Worm (Caenorhabditis elegans) whole organism, young adult: ENCODE results near the gene athp-1.

ENCODE experiments used
- B0261.1 ChIP-seq: sonication (generic microtip); optimal IDR thresholded peaks from 2 replicates; lab custom pipeline; 2016; ENCODE audit warnings: mild to moderate bottlenecking, missing genetic modification characterization, moderate library complexity, missing compliant biosample characterization
- B0336.3 ChIP-seq: fragments of 200-800 bp; sonication (Bioruptor generic); IDR thresholded peaks from 2 replicates; pipeline ENCODE4 v1.3.6; 2022; ENCODE audit warnings: missing genetic modification characterization, missing compliant biosample characterization
- C17E4.6 ChIP-seq: fragments of 200-800 bp; sonication (Bioruptor generic); IDR thresholded peaks from 2 replicates; pipeline ENCODE4 v1.3.6; 2022; ENCODE audit warnings: missing genetic modification reagents, missing genetic modification characterization, missing compliant biosample characterization
- D2030.7 ChIP-seq: fragments of 200-800 bp; sonication (Bioruptor generic); IDR thresholded peaks from 2 replicates; pipeline ENCODE4 v1.3.6; 2022; ENCODE audit warnings: missing genetic modification reagents, missing genetic modification characterization, missing compliant biosample characterization
- F10E7.11 ChIP-seq: sonication (generic microtip); optimal IDR thresholded peaks from 2 replicates; lab custom pipeline; 2017; ENCODE audit warnings: mild to moderate bottlenecking, missing genetic modification characterization, moderate library complexity, missing compliant biosample characterization
- F33H1.4 ChIP-seq: fragments of 200-800 bp; sonication (Bioruptor generic); IDR thresholded peaks from 2 replicates; pipeline ENCODE4 v1.3.6; 2022; ENCODE audit warnings: missing genetic modification reagents, missing genetic modification characterization, missing compliant biosample characterization
- F49E8.2 ChIP-seq: sonication (generic microtip); optimal IDR thresholded peaks from 3 replicates; lab custom pipeline; 2017; ENCODE audit warnings: missing genetic modification characterization, mild to moderate bottlenecking, missing compliant biosample characterization, antibody characterized with exemption, moderate library complexity; ENCODE audit not compliant: insufficient read depth
- F57A8.1 ChIP-seq: fragments of 200-800 bp; sonication (Bioruptor generic); optimal IDR thresholded peaks from 2 replicates; lab custom pipeline; 2018; ENCODE audit warnings: mild to moderate bottlenecking, missing genetic modification characterization, moderate library complexity, missing compliant biosample characterization
- T07F8.4 ChIP-seq: sonication (generic microtip); optimal IDR thresholded peaks from 2 replicates; lab custom pipeline; 2016; ENCODE audit warnings: mild to moderate bottlenecking, missing genetic modification characterization, moderate library complexity, missing compliant biosample characterization
- Y53F4B.3 ChIP-seq: fragments of 200-800 bp; sonication (Bioruptor generic); IDR thresholded peaks from 2 replicates; pipeline ENCODE4 v1.3.6; 2022; ENCODE audit warnings: missing genetic modification reagents, missing genetic modification characterization, missing compliant biosample characterization
- akir-1 ChIP-seq: fragments of 200-800 bp; sonication (Bioruptor generic); optimal IDR thresholded peaks from 2 replicates; lab custom pipeline; 2018; ENCODE audit warnings: mild to moderate bottlenecking, missing genetic modification characterization, moderate library complexity, missing compliant biosample characterization
- aptf-2 ChIP-seq: fragments of 200-800 bp; sonication (Bioruptor generic); conservative IDR thresholded peaks from 2 replicates; pipeline ENCODE4 v1.3.6; 2022; ENCODE audit warnings: missing genetic modification reagents, missing genetic modification characterization, missing compliant biosample characterization
- aptf-3 ChIP-seq: fragments of 200-800 bp; sonication (Bioruptor generic); IDR thresholded peaks from 2 replicates; pipeline ENCODE4 v1.3.6; 2022; ENCODE audit warnings: missing genetic modification characterization, missing compliant biosample characterization
- attf-3 ChIP-seq: fragments of 200-800 bp; sonication (Bioruptor generic); conservative IDR thresholded peaks from 2 replicates; pipeline ENCODE4 v1.3.6; 2022; ENCODE audit warnings: missing genetic modification reagents, missing genetic modification characterization, missing compliant biosample characterization
- attf-6 ChIP-seq: fragments of 200-800 bp; sonication (Bioruptor generic); IDR thresholded peaks from 2 replicates; pipeline ENCODE4 v1.3.6; 2022; ENCODE audit warnings: missing genetic modification reagents, missing genetic modification characterization, missing compliant biosample characterization
- bed-2 ChIP-seq: fragments of 200-800 bp; sonication (Bioruptor generic); IDR thresholded peaks from 2 replicates; pipeline ENCODE4 v1.3.6; 2022; ENCODE audit warnings: missing genetic modification reagents, missing genetic modification characterization, missing compliant biosample characterization
- cebp-1 ChIP-seq, 2 experiments: fragments of 200-800 bp in 1 of 2; sonication (Bioruptor generic) in 1 of 2; sonication (generic microtip) in 1 of 2; IDR thresholded peaks in 1 of 2; optimal IDR thresholded peaks in 1 of 2; 2 replicates each; pipeline versions ENCODE4 v1.3.6 to Lab custom; 2017 to 2022; ENCODE audit warnings: missing compliant biosample characterization in 2 of 2, missing genetic modification characterization in 2 of 2, mild to moderate bottlenecking in 1 of 2, missing genetic modification reagents in 1 of 2, moderate library complexity in 1 of 2
- cebp-2 ChIP-seq: fragments of 200-800 bp; sonication (Bioruptor generic); IDR thresholded peaks from 2 replicates; pipeline ENCODE4 v1.3.6; 2022; ENCODE audit warnings: missing genetic modification characterization, missing compliant biosample characterization
- ceh-100 ChIP-seq: fragments of 200-800 bp; sonication (Bioruptor generic); IDR thresholded peaks from 2 replicates; pipeline ENCODE4 v1.3.6; 2022; ENCODE audit warnings: missing genetic modification reagents, missing genetic modification characterization, missing compliant biosample characterization
- ceh-27 ChIP-seq: fragments of 200-800 bp; sonication (Bioruptor generic); optimal IDR thresholded peaks from 2 replicates; lab custom pipeline; 2018; ENCODE audit warnings: mild to moderate bottlenecking, missing genetic modification characterization, moderate library complexity, missing compliant biosample characterization
- ceh-40 ChIP-seq: fragments of 200-800 bp; sonication (Bioruptor generic); IDR thresholded peaks from 2 replicates; pipeline ENCODE4 v1.3.6; 2022; ENCODE audit warnings: missing genetic modification characterization, missing compliant biosample characterization
- chd-7 ChIP-seq: sonication (generic microtip); optimal IDR thresholded peaks from 2 replicates; lab custom pipeline; 2016; ENCODE audit warnings: mild to moderate bottlenecking, missing genetic modification characterization, moderate library complexity, missing compliant biosample characterization
- dpl-1 ChIP-seq: fragments of 150-350 bp; optimal IDR thresholded peaks from 2 replicates; lab custom pipeline; 2014; ENCODE audit warnings: missing biosample characterization, missing genetic modification reagents, missing genetic modification characterization
- egl-18 ChIP-seq: fragments of 200-800 bp; sonication (Bioruptor generic); IDR thresholded peaks from 2 replicates; pipeline ENCODE4 v1.3.6; 2022; ENCODE audit warnings: missing genetic modification reagents, missing genetic modification characterization, missing compliant biosample characterization
- egl-44 ChIP-seq: fragments of 200-800 bp; sonication (Bioruptor generic); IDR thresholded peaks from 2 replicates; pipeline ENCODE4 v1.3.6; 2022; ENCODE audit warnings: missing genetic modification reagents, missing genetic modification characterization, missing compliant biosample characterization
- fkh-3 ChIP-seq: sonication (generic microtip); optimal IDR thresholded peaks from 2 replicates; lab custom pipeline; 2016; ENCODE audit warnings: mild to moderate bottlenecking, missing genetic modification characterization, missing compliant biosample characterization
- gei-17 ChIP-seq: fragments of 200-800 bp; sonication (Bioruptor generic); optimal IDR thresholded peaks from 2 replicates; lab custom pipeline; 2018; ENCODE audit warnings: mild to moderate bottlenecking, missing genetic modification characterization, missing compliant biosample characterization
- hmg-1.2 ChIP-seq: fragments of 200-800 bp; sonication (Bioruptor generic); IDR thresholded peaks from 2 replicates; pipeline ENCODE4 v1.3.6; 2022; ENCODE audit warnings: missing genetic modification reagents, missing genetic modification characterization, missing compliant biosample characterization
- let-526 ChIP-seq: fragments of 200-800 bp; sonication (Bioruptor generic); IDR thresholded peaks from 2 replicates; pipeline ENCODE4 v1.3.6; 2022; ENCODE audit warnings: missing genetic modification reagents, missing genetic modification characterization, missing compliant biosample characterization
- let-607 ChIP-seq, 2 experiments: fragments of 200-800 bp in 1 of 2; sonication (Bioruptor generic) in 1 of 2; sonication (generic microtip) in 1 of 2; optimal IDR thresholded peaks; 2 replicates each; lab custom pipeline; 2016 to 2018; ENCODE audit warnings: mild to moderate bottlenecking in 2 of 2, missing compliant biosample characterization in 2 of 2, missing genetic modification characterization in 2 of 2, moderate library complexity in 2 of 2, missing genotype in 1 of 2
- lin-54 ChIP-seq: fragments of 200-800 bp; sonication (Bioruptor generic); optimal IDR thresholded peaks from 2 replicates; lab custom pipeline; 2018; ENCODE audit warnings: mild to moderate bottlenecking, missing genetic modification characterization, missing compliant biosample characterization
- lir-1 ChIP-seq: fragments of 200-800 bp; sonication (Bioruptor generic); conservative IDR thresholded peaks from 2 replicates; pipeline ENCODE4 v1.3.6; 2022; ENCODE audit warnings: missing genetic modification reagents, missing genetic modification characterization, missing compliant biosample characterization
- mel-28 ChIP-seq: sonication (generic microtip); optimal IDR thresholded peaks from 2 replicates; lab custom pipeline; 2016; ENCODE audit warnings: borderline replicate concordance, mild to moderate bottlenecking, missing genetic modification characterization, missing compliant biosample characterization
- nhr-80 ChIP-seq: sonication (generic microtip); optimal IDR thresholded peaks from 2 replicates; lab custom pipeline; 2016; ENCODE audit warnings: missing genetic modification characterization, missing compliant biosample characterization
- pha-4 ChIP-seq: fragments of 150-350 bp; sonication (generic microtip); optimal IDR thresholded peaks from 2 replicates; lab custom pipeline; 2014; ENCODE audit warnings: missing biosample characterization, missing genetic modification reagents, missing genetic modification characterization
- rcor-1 ChIP-seq: fragments of 200-800 bp; sonication (Bioruptor generic); IDR thresholded peaks from 2 replicates; pipeline ENCODE4 v1.3.6; 2022; ENCODE audit warnings: missing genetic modification reagents, missing genetic modification characterization, missing compliant biosample characterization
- rec-8 ChIP-seq, 2 experiments: sonication (generic microtip); optimal IDR thresholded peaks; 2 replicates each; lab custom pipeline; 2016; ENCODE audit warnings: mild to moderate bottlenecking in 2 of 2, missing genetic modification characterization in 2 of 2, missing genetic modification reagents in 2 of 2, missing genotype in 2 of 2, missing biosample characterization in 1 of 2, missing compliant biosample characterization in 1 of 2, moderate library complexity in 1 of 2
- snpc-4 ChIP-seq, 5 experiments: fragments of 150-350 bp in 1 of 5; sonication (generic microtip) in 4 of 5; optimal IDR thresholded peaks; 2 replicates each; lab custom pipeline; 2014 to 2018; ENCODE audit warnings: missing genetic modification characterization in 5 of 5, missing biosample characterization in 3 of 5, antibody characterized with exemption in 2 of 5, mild to moderate bottlenecking in 2 of 5, missing compliant biosample characterization in 2 of 5, missing genotype in 2 of 5, moderate library complexity in 2 of 5, missing genetic modification reagents in 1 of 5
- sptf-2 ChIP-seq: fragments of 200-800 bp; sonication (Bioruptor generic); optimal IDR thresholded peaks from 2 replicates; lab custom pipeline; 2018; ENCODE audit warnings: mild to moderate bottlenecking, missing genetic modification characterization, missing compliant biosample characterization
- tbx-9 ChIP-seq: sonication (generic microtip); optimal IDR thresholded peaks from 2 replicates; lab custom pipeline; 2016; ENCODE audit warnings: borderline replicate concordance, missing genetic modification characterization, inconsistent platforms, missing compliant biosample characterization
- tlf-1 ChIP-seq: fragments of 200-800 bp; sonication (Bioruptor generic); optimal IDR thresholded peaks from 2 replicates; lab custom pipeline; 2018; ENCODE audit warnings: mild to moderate bottlenecking, missing genetic modification characterization, missing compliant biosample characterization
- unc-130 ChIP-seq: sonication (generic microtip); optimal IDR thresholded peaks from 2 replicates; lab custom pipeline; 2016; ENCODE audit warnings: missing genetic modification reagents, missing genetic modification characterization, missing compliant biosample characterization
- ztf-18 ChIP-seq: sonication (generic microtip); optimal IDR thresholded peaks from 2 replicates; lab custom pipeline; 2016; ENCODE audit warnings: missing genotype, mild to moderate bottlenecking, missing genetic modification characterization, missing compliant biosample characterization
- ztf-3 ChIP-seq: fragments of 200-800 bp; sonication (Bioruptor generic); optimal IDR thresholded peaks from 2 replicates; lab custom pipeline; 2018; ENCODE audit warnings: mild to moderate bottlenecking, missing genetic modification characterization, missing compliant biosample characterization
- ztf-6 ChIP-seq: fragments of 200-800 bp; sonication (Bioruptor generic); IDR thresholded peaks from 2 replicates; pipeline ENCODE4 v1.3.6; 2022; ENCODE audit warnings: missing genetic modification reagents, missing genetic modification characterization, missing compliant biosample characterization

Gene athp-1

DNA sequence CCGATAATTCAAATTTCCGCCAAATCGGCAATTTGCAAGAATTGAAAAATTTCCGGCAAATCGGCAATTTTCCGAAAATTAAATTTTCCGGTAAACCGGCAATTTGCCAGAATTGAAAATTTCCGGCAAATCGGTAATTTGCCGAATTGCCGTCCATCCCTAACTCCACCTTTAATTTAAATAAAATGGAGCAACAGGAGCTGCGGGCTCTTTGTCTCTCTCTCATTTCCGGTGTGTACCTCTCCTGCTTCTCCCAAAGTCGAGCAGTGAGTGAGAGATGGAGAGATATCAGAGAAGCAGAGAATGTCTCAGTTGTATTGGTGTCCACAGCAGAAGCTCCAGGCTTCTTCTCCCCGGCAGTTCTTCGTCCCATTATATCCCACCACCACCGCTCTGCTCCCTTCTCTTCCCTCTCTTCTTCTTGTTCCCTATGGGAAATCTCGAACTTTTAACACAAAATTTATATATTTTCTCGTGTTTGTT lies 26.1 kb upstream of the athp-1 start, which contains the start of gene Y39A1C.1:
Gene Y39A1C.1 (plus strand): TSS at position 51 of the 483 bp plus-strand sequence.
- TF ChIP-seq let-607 (tag; optimal IDR thresholded peaks at IDR 0.05; lab: Kevin White, UChicago) (no peak), let-526 (no peak), ztf-18 (no peak), rec-8 (tag; optimal IDR thresholded peaks at IDR 0.05; lab: Kevin White, UChicago) (no peak), B0261.1 (tag; lab: Kevin White, UChicago) (no peak), sptf-2 (GFP tag; lab: Kevin White, UChicago) (no peak), aptf-3 (GFP tag; lab: Robert Waterston, UW) (no peak), T07F8.4 (tag; lab: Kevin White, UChicago) (no peak), egl-44 (no peak), fkh-3 (tag; lab: Kevin White, UChicago) (no peak), cebp-1 (GFP tag; IDR thresholded peaks at IDR 0.05; lab: Robert Waterston, UW) (no peak), cebp-1 (tag; optimal IDR thresholded peaks at IDR 0.05; lab: Kevin White, UChicago) (no peak), lir-1 (GFP tag; lab: Robert Waterston, UW) (no peak), nhr-80 (tag; lab: Kevin White, UChicago) (no peak)

DNA sequence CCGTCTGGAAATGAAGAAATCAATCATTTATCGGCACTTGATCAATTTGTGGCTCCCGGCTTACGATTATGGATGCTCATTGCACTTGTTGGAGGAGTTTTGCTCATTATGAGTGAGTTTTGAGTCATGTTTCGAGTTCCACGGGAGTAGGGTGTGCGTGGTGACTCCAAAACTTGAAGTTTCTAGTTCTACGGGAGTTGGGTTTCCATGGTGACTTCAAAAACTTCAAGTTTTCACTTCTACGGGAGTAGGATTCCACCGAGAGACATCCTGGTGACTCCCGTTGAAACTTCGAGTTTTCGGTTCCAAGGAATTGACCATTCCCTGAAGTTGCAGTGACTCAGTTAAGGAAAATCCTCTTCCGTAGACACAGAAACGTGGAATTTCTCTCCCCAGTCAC lies 24.7 kb upstream of the athp-1 start:
- TF ChIP-seq attf-6: no peak
- no peak for TF ChIP-seq ztf-6 (GFP tag; lab: Robert Waterston, UW)
- no peak for TF ChIP-seq F49E8.2 (tag; lab: Kevin White, UChicago)
- TF ChIP-seq gei-17 (GFP tag; lab: Kevin White, UChicago): no peak
- no peak for TF ChIP-seq mel-28 (tag; lab: Kevin White, UChicago)
- TF ChIP-seq lin-54 (GFP tag; lab: Kevin White, UChicago): no peak
- peak; percentile 63 for TF ChIP-seq ceh-27 (GFP tag; lab: Kevin White, UChicago)
- no peak for TF ChIP-seq pha-4 (tag; lab: Kevin White, UChicago)
- TF ChIP-seq tlf-1: no peak
- peak; percentile 63; the same call in 1 of the 2 replicates for TF ChIP-seq aptf-2 (GFP tag; lab: Robert Waterston, UW)
- TF ChIP-seq F33H1.4 (GFP tag; lab: Robert Waterston, UW): no peak
- TF ChIP-seq dpl-1 (GFP tag; lab: Kevin White, UChicago): no peak
- no peak for TF ChIP-seq F57A8.1 (GFP tag; lab: Kevin White, UChicago)
- TF ChIP-seq akir-1: peak; percentile 77
- no peak for TF ChIP-seq B0336.3 (GFP tag; lab: Robert Waterston, UW)
- TF ChIP-seq ztf-3 (GFP tag; lab: Kevin White, UChicago): no peak
- TF ChIP-seq hmg-1.2: no peak
- TF ChIP-seq bed-2 (GFP tag; lab: Robert Waterston, UW): peak; percentile 56; the same call in 1 of the 2 replicates
- TF ChIP-seq C17E4.6: no peak
- no peak for TF ChIP-seq ceh-40 (GFP tag; lab: Robert Waterston, UW)
- TF ChIP-seq D2030.7 (GFP tag; lab: Robert Waterston, UW): peak; percentile 27; the same call in 1 of the 2 replicates
- TF ChIP-seq F10E7.11: no peak
- TF ChIP-seq attf-3 (GFP tag; lab: Robert Waterston, UW): 0 out of 2 replicates have a peak, but pooled peaks have one; percentile 12
- no peak for TF ChIP-seq tbx-9 (tag; lab: Kevin White, UChicago)
- no peak for TF ChIP-seq egl-18 (GFP tag; lab: Robert Waterston, UW)
- no peak for TF ChIP-seq chd-7 (tag; lab: Kevin White, UChicago)
- peak; percentile 87 for TF ChIP-seq ceh-100 (GFP tag; lab: Robert Waterston, UW)
- peak; percentile 48 for TF ChIP-seq unc-130 (GFP tag; lab: Kevin White, UChicago)
- TF ChIP-seq Y53F4B.3 (GFP tag; lab: Robert Waterston, UW): no peak
- no peak for TF ChIP-seq rcor-1 (GFP tag; lab: Robert Waterston, UW)
- no peak for TF ChIP-seq sptf-2 (GFP tag; lab: Kevin White, UChicago)
- TF ChIP-seq cebp-2 (GFP tag; lab: Robert Waterston, UW): 0 out of 2 replicates have a peak, but pooled peaks have one; percentile 28
- TF ChIP-seq snpc-4 (GFP tag; optimal IDR thresholded peaks at IDR 0.05; lab: Kevin White, UChicago): no peak
- no peak for TF ChIP-seq snpc-4 (tag; optimal IDR thresholded peaks at IDR 0.05; lab: Kevin White, UChicago)
